Worm (Caenorhabditis elegans): Measurements from ENCODE around the gene srw-34.

Gene srw-34

DNA sequence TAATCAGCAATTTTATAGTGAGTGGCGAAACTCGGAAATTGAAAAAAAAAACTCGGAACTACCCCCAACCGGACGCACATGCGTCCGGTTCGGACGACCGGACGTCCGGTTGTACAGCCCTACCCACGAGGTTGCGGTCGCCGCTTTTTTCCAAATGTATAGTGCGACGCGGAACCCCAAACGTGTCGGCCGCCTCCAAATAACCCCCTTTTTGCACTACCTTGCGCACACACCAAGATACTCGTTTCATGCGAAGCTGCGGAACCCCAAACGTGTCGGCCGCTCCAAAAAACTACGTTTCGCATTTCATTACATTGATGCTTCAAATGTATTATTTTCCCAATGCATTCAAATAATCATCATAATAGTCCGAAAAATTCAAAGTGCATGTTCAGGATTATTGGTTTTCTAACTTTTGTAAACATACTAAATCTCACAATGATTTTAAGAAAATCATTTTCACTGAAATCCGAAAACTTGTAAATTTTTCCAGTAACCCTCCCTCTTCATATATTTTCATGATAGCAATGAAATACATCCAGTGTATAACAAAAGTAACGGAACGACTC is 50.1 kb downstream of the srw-34 start, which contains the start of gene srw-35:
srw-35 (plus strand) TSS at position 519 of the 569 bp plus-strand sequence.
- TF ChIP-seq fos-1 (tag; optimal IDR thresholded peaks at IDR 0.05), result no peak
- TF ChIP-seq alr-1 (tag; optimal IDR thresholded peaks at IDR 0.05), result no peak
- no peak for TF ChIP-seq C34F6.9 (tag; optimal IDR thresholded peaks at IDR 0.05)
- TF ChIP-seq nhr-11 (tag; optimal IDR thresholded peaks at IDR 0.05), result no peak
- TF ChIP-seq aly-2 (tag; optimal IDR thresholded peaks at IDR 0.05), result no peak
- no peak for TF ChIP-seq unc-55 (GFP tag; optimal IDR thresholded peaks at IDR 0.05)
- TF ChIP-seq mbf-1 (tag; optimal IDR thresholded peaks at IDR 0.05), result no peak
- TF ChIP-seq unc-39 (tag; optimal IDR thresholded peaks at IDR 0.05), result no peak
- no peak for TF ChIP-seq lin-13 (GFP tag; optimal IDR thresholded peaks at IDR 0.05)
- TF ChIP-seq lin-39 (tag; optimal IDR thresholded peaks at IDR 0.05), result no peak
- no peak for TF ChIP-seq skn-1 (tag; optimal IDR thresholded peaks at IDR 0.05)

DNA sequence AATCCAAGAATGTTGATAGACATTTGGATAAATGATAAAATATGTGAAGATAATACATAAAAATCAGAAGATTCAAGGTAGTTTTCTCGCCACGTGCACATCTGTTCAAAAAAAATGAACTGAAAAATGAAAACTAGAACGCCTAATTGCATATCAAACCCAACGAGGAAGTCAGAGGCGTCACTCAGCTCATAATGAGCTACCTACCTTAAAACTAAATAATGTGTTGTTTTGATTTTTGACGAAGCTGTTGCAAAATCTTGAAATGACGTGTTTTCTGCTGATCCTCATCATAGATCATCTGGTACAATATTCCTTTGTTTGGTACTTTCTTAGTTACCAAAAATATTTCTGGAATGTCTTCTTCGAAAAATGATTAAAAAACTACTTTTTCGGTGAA is 51.2 kb downstream of the srw-34 start, which contains the start of gene srh-138:
srh-138 (minus strand) TSS at position 101 of the 400 bp plus-strand sequence.
- TF ChIP-seq snpc-4 (tag; optimal IDR thresholded peaks at IDR 0.05), result no peak
- TF ChIP-seq ceh-82 (tag; optimal IDR thresholded peaks at IDR 0.05), result no peak
- TF ChIP-seq nhr-23 (tag; optimal IDR thresholded peaks at IDR 0.05), result no peak
- TF ChIP-seq lin-11 (tag; optimal IDR thresholded peaks at IDR 0.05), result no peak
- no peak for TF ChIP-seq Y55F3AM.14 (GFP tag; optimal IDR thresholded peaks at IDR 0.05)
- no peak for TF ChIP-seq blmp-1 (tag; optimal IDR thresholded peaks at IDR 0.05; ENCODE audit: insufficient read depth)
- no peak for TF ChIP-seq sma-9 (GFP tag; optimal IDR thresholded peaks at IDR 0.05)
- TF ChIP-seq sma-9 (tag; optimal IDR thresholded peaks at IDR 0.05), result no peak
- TF ChIP-seq gmeb-1 (tag; optimal IDR thresholded peaks at IDR 0.05), result no peak
